Worm (Caenorhabditis elegans) whole organism, late embryonic: ENCODE results near the gene Y55F3AM.5.

Source experiments
- C38D4.7 ChIP-seq: fragments of 200-800 bp; sonication (Bioruptor generic); optimal IDR thresholded peaks from 2 replicates; lab custom pipeline; 2018; ENCODE audit warnings: mild to moderate bottlenecking, missing genetic modification characterization, moderate library complexity, missing compliant biosample characterization
- T23F11.4 ChIP-seq: fragments of 200-800 bp; sonication (Bioruptor generic); optimal IDR thresholded peaks from 2 replicates; lab custom pipeline; 2018; ENCODE audit warnings: mild to moderate bottlenecking, missing genetic modification characterization, missing compliant biosample characterization
- ama-1 ChIP-seq: fragments of 150-350 bp; optimal IDR thresholded peaks from 2 replicates; lab custom pipeline; 2014
- ceh-22 ChIP-seq: sonication (generic microtip); optimal IDR thresholded peaks from 2 replicates; lab custom pipeline; 2017; ENCODE audit warnings: missing biosample characterization, missing genetic modification characterization
- ceh-45 ChIP-seq: fragments of 200-800 bp; sonication (Bioruptor generic); IDR thresholded peaks from 2 replicates; pipeline ENCODE4 v1.3.6; 2022; ENCODE audit warnings: missing genetic modification reagents, missing genetic modification characterization, missing compliant biosample characterization
- dmd-4 ChIP-seq: sonication (generic microtip); optimal IDR thresholded peaks from 2 replicates; lab custom pipeline; 2016; ENCODE audit warnings: borderline replicate concordance, missing genetic modification characterization, missing compliant biosample characterization
- elt-2 ChIP-seq: sonication (generic microtip); optimal IDR thresholded peaks from 2 replicates; lab custom pipeline; 2016; ENCODE audit warnings: missing genetic modification reagents, missing genetic modification characterization, missing compliant biosample characterization
- ets-4 ChIP-seq: sonication (generic microtip); optimal IDR thresholded peaks from 2 replicates; lab custom pipeline; 2016; ENCODE audit warnings: missing genetic modification characterization, missing compliant biosample characterization
- nhr-11 ChIP-seq: fragments of 150-350 bp; optimal IDR thresholded peaks from 2 replicates; lab custom pipeline; 2014; ENCODE audit warnings: missing biosample characterization, missing genetic modification characterization
- pha-4 ChIP-seq: fragments of 150-350 bp; optimal IDR thresholded peaks from 2 replicates; lab custom pipeline; 2018; ENCODE audit warnings: missing biosample characterization, missing genetic modification reagents, missing genetic modification characterization
- pqm-1 ChIP-seq: sonication (generic microtip); optimal IDR thresholded peaks from 2 replicates; lab custom pipeline; 2016; ENCODE audit warnings: missing genetic modification characterization, missing compliant biosample characterization
- tbx-2 ChIP-seq: sonication (generic microtip); optimal IDR thresholded peaks from 2 replicates; lab custom pipeline; 2016; ENCODE audit warnings: missing genetic modification characterization, missing compliant biosample characterization
- unc-55 ChIP-seq: sonication (generic microtip); optimal IDR thresholded peaks from 2 replicates; lab custom pipeline; 2017; ENCODE audit warnings: missing biosample characterization, missing genetic modification reagents, missing genetic modification characterization
- zip-5 ChIP-seq: sonication (generic microtip); optimal IDR thresholded peaks from 2 replicates; lab custom pipeline; 2016; ENCODE audit warnings: missing genetic modification characterization, missing compliant biosample characterization

ce11 chrIV:990352-990751 is 8.7 kb upstream of the Y55F3AM.5 start, which contains the start of gene egrh-2:
- TF ChIP-seq unc-55 (GFP tag; lab: Kevin White, UChicago): no peak
- no peak for TF ChIP-seq ama-1 (lab: Kevin White, UChicago)
- no peak for TF ChIP-seq elt-2 (tag; lab: Kevin White, UChicago)
- TF ChIP-seq nhr-11 (tag; lab: Kevin White, UChicago): no peak
- no peak for TF ChIP-seq pha-4
- TF ChIP-seq T23F11.4 (GFP tag; lab: Kevin White, UChicago): no peak
- no peak for TF ChIP-seq dmd-4 (tag; lab: Kevin White, UChicago)
- no peak for TF ChIP-seq zip-5 (tag; lab: Kevin White, UChicago)
- no peak for TF ChIP-seq tbx-2
- no peak for TF ChIP-seq ets-4 (tag; lab: Kevin White, UChicago)
- TF ChIP-seq ceh-22 (tag; lab: Kevin White, UChicago): no peak
- TF ChIP-seq pqm-1: no peak
- no peak for TF ChIP-seq C38D4.7
- TF ChIP-seq ceh-45: no peak
